Fruit fly (Drosophila melanogaster) whole organism: ENCODE data around the gene CG43220.

Source experiments
- CG8478 ChIP-seq: fragments of >200 bp; optimal IDR thresholded peaks from 2 replicates; lab custom pipeline; 2018; ENCODE audit warnings: inconsistent platforms
- pan ChIP-seq: fragments of >200 bp; optimal IDR thresholded peaks from 2 replicates; lab custom pipeline; 2017
- psq ChIP-seq: fragments of >200 bp; optimal IDR thresholded peaks from 2 replicates; lab custom pipeline; 2017
- usp ChIP-seq: fragments of >200 bp; optimal IDR thresholded peaks from 2 replicates; lab custom pipeline; 2017; ENCODE audit warnings: missing biosample characterization, missing genetic modification characterization, mixed read lengths

DNA sequence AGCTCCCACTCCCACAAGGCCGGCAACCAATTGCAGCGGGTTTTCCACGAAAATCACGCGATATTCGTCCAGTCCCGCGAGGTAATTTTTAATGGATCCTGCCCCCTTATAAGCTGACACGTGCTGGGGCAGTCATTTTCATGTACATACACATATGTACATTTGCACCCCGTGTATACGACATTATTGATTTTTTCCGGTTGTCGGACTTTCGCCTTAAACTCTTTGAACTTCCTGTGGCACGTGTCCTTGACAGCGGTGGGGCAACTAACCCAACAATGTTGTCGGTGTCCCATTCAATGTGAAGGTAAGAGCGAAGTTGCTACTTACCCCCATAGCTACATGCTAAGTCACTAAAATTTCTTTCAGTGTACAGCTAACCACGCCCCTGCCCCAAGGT is 34.3 kb upstream of the CG43220 start:
- TF ChIP-seq usp (GFP tag; lab: Kevin White, UChicago) = no peak
- no peak for TF ChIP-seq pan
- TF ChIP-seq CG8478 (lab: Kevin White, UChicago) = no peak
- TF ChIP-seq psq (lab: Kevin White, UChicago) = no peak
